Worm (Caenorhabditis elegans): ENCODE data around the gene mtl-1.

DNA sequence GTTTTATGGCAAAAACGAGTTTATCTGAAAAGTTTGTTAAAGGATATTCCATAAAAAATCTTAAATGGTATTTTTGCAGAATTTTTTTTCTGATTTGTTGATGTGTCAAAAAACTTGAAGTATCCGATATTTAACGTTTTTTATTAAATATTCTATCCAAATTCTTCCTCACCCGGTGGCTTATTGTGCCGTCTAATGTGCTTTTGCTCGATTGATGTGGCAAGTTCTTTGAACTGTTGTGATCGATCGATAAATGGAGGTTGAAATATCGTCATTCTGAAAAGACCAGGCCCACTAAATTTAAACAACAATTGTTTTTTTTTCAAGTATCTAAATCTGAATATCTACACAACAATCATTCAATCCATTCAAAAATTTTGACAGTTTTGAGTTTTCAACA is 36.5 kb downstream of the mtl-1 start, which contains the start of gene syx-18:
- TF ChIP-seq nhr-23 (tag; optimal IDR thresholded peaks at IDR 0.05): no peak
- no peak for TF ChIP-seq ztf-4 (tag; optimal IDR thresholded peaks at IDR 0.05)
- TF ChIP-seq elt-1 (tag; optimal IDR thresholded peaks at IDR 0.05): no peak
- TF ChIP-seq unc-55 (GFP tag; optimal IDR thresholded peaks at IDR 0.05): no peak
- no peak for TF ChIP-seq zag-1 (tag; optimal IDR thresholded peaks at IDR 0.05)
- no peak for TF ChIP-seq ztf-11 (tag; optimal IDR thresholded peaks at IDR 0.05)
- no peak for TF ChIP-seq sma-3 (GFP tag; optimal IDR thresholded peaks at IDR 0.05)

All from whole organism, L2 larva.